Fruit fly (Drosophila melanogaster) whole organism, embryonic: ENCODE results near the gene CG31010.

Source experiments
- CG10654 ChIP-seq: fragments of 200-800 bp; sonication (Bioruptor generic); optimal IDR thresholded peaks from 2 replicates; lab custom pipeline; 2016; ENCODE audit warnings: missing biosample characterization, missing genetic modification characterization
- CG10979 ChIP-seq: fragments of 200-800 bp; sonication (Bioruptor generic); optimal IDR thresholded peaks from 2 replicates; lab custom pipeline; 2018; ENCODE audit warnings: missing biosample characterization, mild to moderate bottlenecking, missing genetic modification characterization, moderate library complexity
- CG11247 ChIP-seq: fragments of 200-800 bp; sonication (Bioruptor generic); IDR thresholded peaks from 2 replicates; pipeline ENCODE4 v1.3.6; 2022; ENCODE audit warnings: missing biosample characterization, missing genetic modification characterization
- CG11398 ChIP-seq: fragments of 200-800 bp; sonication (Bioruptor generic); optimal IDR thresholded peaks from 2 replicates; lab custom pipeline; 2016; ENCODE audit warnings: missing biosample characterization, missing genetic modification characterization
- CG12942 ChIP-seq: fragments of 200-800 bp; sonication (Bioruptor generic); optimal IDR thresholded peaks from 3 replicates; lab custom pipeline; 2016; ENCODE audit warnings: missing biosample characterization, missing genetic modification characterization
- CG13424 ChIP-seq: fragments of 200-800 bp; sonication (Bioruptor generic); optimal IDR thresholded peaks from 2 replicates; lab custom pipeline; 2019; ENCODE audit warnings: missing biosample characterization, mild to moderate bottlenecking, missing genetic modification characterization, moderate library complexity
- CG14965 ChIP-seq: fragments of 200-800 bp; sonication (Bioruptor generic); optimal IDR thresholded peaks from 2 replicates; lab custom pipeline; 2016; ENCODE audit warnings: missing biosample characterization, missing genetic modification characterization, borderline replicate concordance
- CG15073 ChIP-seq: fragments of 200-800 bp; sonication (Bioruptor generic); optimal IDR thresholded peaks from 2 replicates; lab custom pipeline; 2016; ENCODE audit warnings: missing biosample characterization, missing genetic modification characterization
- CG17328 ChIP-seq: fragments of 200-800 bp; sonication (Bioruptor generic); IDR thresholded peaks from 2 replicates; pipeline ENCODE4 v1.3.6; 2022; ENCODE audit warnings: missing biosample characterization, missing genetic modification characterization
- CG18262 ChIP-seq: fragments of 200-800 bp; optimal IDR thresholded peaks from 3 replicates; lab custom pipeline; 2019; ENCODE audit warnings: missing biosample characterization, mild to moderate bottlenecking, missing genetic modification characterization, moderate library complexity
- CG2116 ChIP-seq: fragments of 200-800 bp; sonication (Bioruptor generic); optimal IDR thresholded peaks from 3 replicates; lab custom pipeline; 2018; ENCODE audit warnings: missing biosample characterization, mild to moderate bottlenecking, missing genetic modification characterization
- CG31365 ChIP-seq: fragments of 200-800 bp; sonication (Bioruptor generic); optimal IDR thresholded peaks from 2 replicates; lab custom pipeline; 2018; ENCODE audit warnings: missing biosample characterization, mild to moderate bottlenecking, missing genetic modification characterization
- CG31441 ChIP-seq: fragments of 200-800 bp; sonication (Bioruptor generic); IDR thresholded peaks from 2 replicates; pipeline ENCODE4 v1.3.6; 2022; ENCODE audit warnings: missing biosample characterization, missing genetic modification characterization
- CG4282 ChIP-seq: fragments of 200-800 bp; sonication (Bioruptor generic); optimal IDR thresholded peaks from 2 replicates; lab custom pipeline; 2016; ENCODE audit warnings: missing biosample characterization, missing genetic modification characterization
- CG4360 ChIP-seq: fragments of 200-800 bp; sonication (Bioruptor generic); IDR thresholded peaks from 2 replicates; pipeline ENCODE4 v1.3.6; 2022; ENCODE audit warnings: missing biosample characterization, missing genetic modification characterization
- CG4404 ChIP-seq: fragments of 200-800 bp; sonication (Bioruptor generic); IDR thresholded peaks from 2 replicates; pipeline ENCODE4 v1.3.6; 2022; ENCODE audit warnings: missing biosample characterization, missing genetic modification characterization
- CG6689 ChIP-seq: fragments of 200-800 bp; sonication (Bioruptor generic); IDR thresholded peaks from 2 replicates; pipeline ENCODE4 v1.3.6; 2022; ENCODE audit warnings: missing biosample characterization, missing genetic modification characterization
- CG7556 ChIP-seq: fragments of 200-800 bp; sonication (Bioruptor generic); optimal IDR thresholded peaks from 2 replicates; lab custom pipeline; 2017; ENCODE audit warnings: missing biosample characterization, mild to moderate bottlenecking, missing genetic modification characterization
- CG7745 ChIP-seq: fragments of 200-800 bp; sonication (Bioruptor generic); optimal IDR thresholded peaks from 2 replicates; lab custom pipeline; 2018; ENCODE audit warnings: missing biosample characterization, mild to moderate bottlenecking, missing genetic modification characterization, moderate library complexity
- E2f2 ChIP-seq: fragments of 200-800 bp; sonication (Bioruptor generic); IDR thresholded peaks from 2 replicates; pipeline ENCODE4 v1.3.6; 2022; ENCODE audit warnings: missing biosample characterization, missing genetic modification characterization
- Eip74EF ChIP-seq, 2 experiments: fragments of 200-800 bp in 1 of 2; fragments of >200 bp in 1 of 2; sonication (Bioruptor generic) in 1 of 2; optimal IDR thresholded peaks; 2 replicates each; lab custom pipeline; 2017 to 2019; ENCODE audit warnings: missing biosample characterization in 2 of 2, missing genetic modification characterization in 2 of 2, mild to moderate bottlenecking in 1 of 2, moderate library complexity in 1 of 2
- Gug ChIP-seq: fragments of 200-800 bp; sonication (Bioruptor generic); IDR thresholded peaks from 4 replicates; pipeline ENCODE4 v1.3.6; 2022; ENCODE audit warnings: missing biosample characterization, missing genetic modification characterization
- Jarid2 ChIP-seq: fragments of 200-800 bp; sonication (Bioruptor generic); optimal IDR thresholded peaks from 3 replicates; lab custom pipeline; 2017; ENCODE audit warnings: mild to moderate bottlenecking, missing biosample characterization, missing genetic modification reagents, missing genetic modification characterization
- Lpt ChIP-seq: fragments of >200 bp; optimal IDR thresholded peaks from 2 replicates; lab custom pipeline; 2018; ENCODE audit warnings: missing biosample characterization, missing genetic modification characterization
- Nf-YA ChIP-seq: fragments of 200-800 bp; sonication (Bioruptor generic); IDR thresholded peaks from 2 replicates; pipeline ENCODE4 v1.3.6; 2022; ENCODE audit warnings: missing biosample characterization, missing genetic modification characterization
- Oaz ChIP-seq: fragments of 200-800 bp; sonication (Bioruptor generic); IDR thresholded peaks from 2 replicates; pipeline ENCODE4 v1.3.6; 2022; ENCODE audit warnings: missing biosample characterization, missing genetic modification characterization
- Opbp ChIP-seq: fragments of 200-800 bp; sonication (Bioruptor generic); IDR thresholded peaks from 3 replicates; pipeline ENCODE4 v1.3.6; 2022; ENCODE audit warnings: missing biosample characterization, missing genetic modification characterization; ENCODE audit not compliant: partially characterized antibody
- Stat92E ChIP-seq, 3 experiments: fragments of >200 bp in 2 of 3; fragments of 200-800 bp in 1 of 3; sonication (Bioruptor generic) in 1 of 3; optimal IDR thresholded peaks; 2 replicates each; lab custom pipeline; 2017 to 2019; ENCODE audit warnings: missing biosample characterization in 3 of 3, missing genetic modification characterization in 3 of 3, mild to moderate bottlenecking in 1 of 3, moderate library complexity in 1 of 3
- Taf1 ChIP-seq: fragments of 200-800 bp; sonication (Bioruptor generic); IDR thresholded peaks from 2 replicates; pipeline ENCODE4 v1.3.6; 2022; ENCODE audit warnings: missing biosample characterization, missing genetic modification characterization
- bcd ChIP-seq: fragments of 200-800 bp; sonication (Bioruptor generic); optimal IDR thresholded peaks from 2 replicates; lab custom pipeline; 2017; ENCODE audit warnings: missing biosample characterization, mild to moderate bottlenecking, missing genetic modification characterization
- bowl ChIP-seq: fragments of 200-800 bp; sonication (Bioruptor generic); IDR thresholded peaks from 2 replicates; pipeline ENCODE4 v1.3.6; 2022; ENCODE audit warnings: missing biosample characterization, missing genetic modification characterization
- chn ChIP-seq: fragments of 200-800 bp; sonication (Bioruptor generic); optimal IDR thresholded peaks from 2 replicates; lab custom pipeline; 2016; ENCODE audit warnings: missing biosample characterization, missing genetic modification characterization
- insv ChIP-seq, 2 experiments: fragments of 200-800 bp; sonication (Bioruptor generic); optimal IDR thresholded peaks; 3 replicates each; lab custom pipeline; 2016 to 2018; ENCODE audit warnings: missing biosample characterization in 2 of 2, missing genetic modification characterization in 2 of 2
- ken ChIP-seq: fragments of 200-800 bp; sonication (Bioruptor generic); IDR thresholded peaks from 3 replicates; pipeline ENCODE4 v1.3.6; 2022; ENCODE audit warnings: missing biosample characterization, missing genetic modification characterization
- lilli ChIP-seq: fragments of 200-800 bp; sonication (Bioruptor generic); optimal IDR thresholded peaks from 3 replicates; lab custom pipeline; 2016; ENCODE audit warnings: missing biosample characterization, missing genetic modification characterization
- nerfin-1 ChIP-seq: fragments of 200-800 bp; sonication (Bioruptor generic); optimal IDR thresholded peaks from 3 replicates; lab custom pipeline; 2019; ENCODE audit warnings: missing biosample characterization, mild to moderate bottlenecking, missing genetic modification characterization, moderate library complexity
- peb ChIP-seq: fragments of 200-800 bp; sonication (Bioruptor generic); IDR thresholded peaks from 2 replicates; pipeline ENCODE4 v1.3.6; 2022; ENCODE audit warnings: missing biosample characterization, missing genetic modification characterization
- phol ChIP-seq: fragments of 200-800 bp; sonication (Bioruptor generic); optimal IDR thresholded peaks from 3 replicates; lab custom pipeline; 2018; ENCODE audit warnings: missing biosample characterization, mild to moderate bottlenecking, missing genetic modification characterization, moderate library complexity
- pita ChIP-seq: fragments of 200-800 bp; sonication (Bioruptor generic); optimal IDR thresholded peaks from 2 replicates; lab custom pipeline; 2017; ENCODE audit warnings: missing biosample characterization, mild to moderate bottlenecking, missing genetic modification characterization
- scrt ChIP-seq: fragments of 200-800 bp; sonication (Bioruptor generic); optimal IDR thresholded peaks from 2 replicates; lab custom pipeline; 2018; ENCODE audit warnings: missing biosample characterization, mild to moderate bottlenecking, missing genetic modification characterization, moderate library complexity
- sqz ChIP-seq: fragments of 200-800 bp; sonication (Bioruptor generic); optimal IDR thresholded peaks from 3 replicates; lab custom pipeline; 2018; ENCODE audit warnings: missing biosample characterization, mild to moderate bottlenecking, missing genetic modification characterization
- tll ChIP-seq, 2 experiments: fragments of 200-800 bp in 1 of 2; fragments of >200 bp in 1 of 2; sonication (Bioruptor generic) in 1 of 2; optimal IDR thresholded peaks; 2 replicates each; lab custom pipeline; 2017 to 2019; ENCODE audit warnings: missing biosample characterization in 2 of 2, missing genetic modification characterization in 2 of 2, mild to moderate bottlenecking in 1 of 2, moderate library complexity in 1 of 2
- tup ChIP-seq: fragments of 200-800 bp; sonication (Bioruptor generic); optimal IDR thresholded peaks from 2 replicates; lab custom pipeline; 2016; ENCODE audit warnings: missing biosample characterization, mild to moderate bottlenecking, missing genetic modification characterization, moderate library complexity
- unc-4 ChIP-seq: fragments of 200-800 bp; sonication (Bioruptor generic); IDR thresholded peaks from 2 replicates; pipeline ENCODE4 v1.3.6; 2022; ENCODE audit warnings: missing biosample characterization, missing genetic modification characterization; ENCODE audit not compliant: partially characterized antibody
- vvl ChIP-seq: fragments of 200-800 bp; sonication (Bioruptor generic); IDR thresholded peaks from 2 replicates; pipeline ENCODE4 v1.3.6; 2022; ENCODE audit warnings: missing biosample characterization, missing genetic modification characterization
- zen ChIP-seq: fragments of 200-800 bp; sonication (Bioruptor generic); optimal IDR thresholded peaks from 3 replicates; lab custom pipeline; 2018; ENCODE audit warnings: missing biosample characterization, mild to moderate bottlenecking, missing genetic modification characterization, moderate library complexity

The CG31010 gene

DNA sequence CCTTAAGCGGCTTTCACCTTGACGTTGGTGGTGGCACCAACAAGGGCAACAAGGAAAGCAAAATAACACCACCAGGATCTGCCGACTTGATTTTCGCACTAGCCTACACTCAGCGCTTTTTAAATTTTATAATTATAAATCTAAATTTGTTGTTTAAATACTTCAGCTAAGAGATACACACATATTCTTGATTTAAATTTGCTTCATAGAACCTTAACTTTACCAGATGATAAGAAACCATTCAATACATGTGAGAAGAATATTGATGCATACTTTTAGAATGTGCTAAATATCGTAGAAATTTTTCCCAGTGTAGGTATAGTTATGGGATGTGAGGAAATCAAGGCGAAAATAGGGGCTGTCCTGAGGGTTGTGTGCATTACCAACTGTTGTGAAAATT is 27.2 kb upstream of the CG31010 start (continued):
- TF ChIP-seq CG4360 (GFP tag; lab: Robert Waterston, UW) (no peak), chn (no peak), nerfin-1 (tag; lab: Kevin White, UChicago) (peak; percentile 65), unc-4 (GFP tag; lab: Robert Waterston, UW) (no peak), Lpt (GFP tag; lab: Kevin White, UChicago) (no peak), CG4404 (GFP tag; lab: Robert Waterston, UW) (no peak), CG31365 (tag; lab: Kevin White, UChicago) (no peak), E2f2 (no peak), peb (GFP tag; lab: Robert Waterston, UW) (no peak), CG18262 (tag; lab: Kevin White, UChicago) (peak; percentile 70), Stat92E (GFP tag; optimal IDR thresholded peaks at IDR 0.05; lab: Kevin White, UChicago) (no peak), ken (no peak), tll (GFP tag; optimal IDR thresholded peaks at IDR 0.05; lab: Kevin White, UChicago) (peak in 1 of 2 experiments; percentile 27), Gug (GFP tag; lab: Robert Waterston, UW) (no peak), CG15073 (GFP tag; lab: Kevin White, UChicago) (no peak), CG11247 (GFP tag; lab: Robert Waterston, UW) (no peak), CG6689 (peak; percentile 24; the same call in 1 of the 2 replicates), lilli (no peak), vvl (0 out of 2 replicates have a peak, but pooled peaks have one; percentile 10), insv (GFP tag; optimal IDR thresholded peaks at IDR 0.05; lab: Kevin White, UChicago) (no peak), phol (peak; percentile 49), Nf-YA (GFP tag; lab: Robert Waterston, UW) (no peak), CG7556 (GFP tag; lab: Kevin White, UChicago) (peak; percentile 39), CG2116 (GFP tag; lab: Kevin White, UChicago) (no peak), Taf1 (GFP tag; lab: Robert Waterston, UW) (no peak), scrt (GFP tag; lab: Kevin White, UChicago) (no peak), CG10654 (GFP tag; lab: Kevin White, UChicago) (peak; percentile 2), tup (no peak), CG4282 (GFP tag; lab: Kevin White, UChicago) (no peak), Oaz (GFP tag; lab: Robert Waterston, UW) (no peak), CG12942 (GFP tag; lab: Kevin White, UChicago) (no peak), CG14965 (GFP tag; lab: Kevin White, UChicago) (no peak), CG7745 (tag; lab: Kevin White, UChicago) (no peak), Jarid2 (no peak), CG11398 (no peak), sqz (no peak), pita (GFP tag; lab: Kevin White, UChicago) (no peak), bowl (GFP tag; lab: Robert Waterston, UW) (no peak), CG17328 (GFP tag; lab: Robert Waterston, UW) (0 out of 2 replicates have a peak, but pooled peaks have one; percentile 35), CG31441 (GFP tag; lab: Robert Waterston, UW) (peak; percentile 56)

dm6 chr3R:30731065-30731464 is 25.1 kb upstream of the CG31010 start, which contains the start of gene CG11313:
CG11313 (minus strand) TSS chr3R:30731165.
- TF ChIP-seq Eip74EF (GFP tag; optimal IDR thresholded peaks at IDR 0.05; lab: Kevin White, UChicago) (no peak), bowl (GFP tag; lab: Robert Waterston, UW) (no peak), CG13424 (tag; lab: Kevin White, UChicago) (no peak), pita (GFP tag; lab: Kevin White, UChicago) (no peak), CG10979 (tag; lab: Kevin White, UChicago) (no peak), zen (tag; lab: Kevin White, UChicago) (no peak), Opbp (GFP tag; lab: Robert Waterston, UW) (no peak), bcd (GFP tag; lab: Kevin White, UChicago) (no peak)
